Worm (Caenorhabditis elegans): ENCODE results near the gene ZC15.3.

Gene ZC15.3

DNA sequence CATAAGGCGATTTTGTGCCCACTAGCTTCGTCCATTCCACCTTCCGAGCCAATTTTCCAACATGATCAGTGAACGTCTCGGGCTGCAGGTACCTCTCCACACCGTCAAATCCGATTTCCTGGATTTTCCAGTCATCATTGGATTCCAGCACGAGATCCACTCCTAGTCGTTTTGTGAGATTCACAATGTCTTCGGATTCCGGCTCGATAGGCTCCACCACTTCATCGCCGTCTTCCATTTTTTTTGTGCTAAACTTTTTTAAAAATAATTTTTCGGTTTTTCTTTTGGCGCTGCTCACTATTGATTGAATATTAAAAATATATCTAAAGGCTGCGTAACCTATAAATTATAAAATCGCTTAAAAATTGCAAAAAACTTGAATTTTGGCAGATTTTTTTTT is 36.4 kb upstream of the ZC15.3 start, which contains the start of gene mdt-17 (continued):
- TF ChIP-seq cey-2 (tag; optimal IDR thresholded peaks at IDR 0.05; ENCODE audit: borderline replicate concordance, insufficient read depth), result no peak
- no peak for TF ChIP-seq zfp-2 (tag; optimal IDR thresholded peaks at IDR 0.05)
- TF ChIP-seq fos-1 (tag; optimal IDR thresholded peaks at IDR 0.05), result no peak
- TF ChIP-seq hlh-30 (tag; optimal IDR thresholded peaks at IDR 0.05; ENCODE audit: insufficient read depth), result no peak
- TF ChIP-seq mxl-3 (GFP tag; optimal IDR thresholded peaks at IDR 0.05), result no peak
- TF ChIP-seq fkh-10 (GFP tag; optimal IDR thresholded peaks at IDR 0.05), result no peak
- no peak; the same call in none of the 2 replicates for TF ChIP-seq arid-1 (GFP tag; conservative IDR thresholded peaks at IDR 0.05)
- no peak for TF ChIP-seq ZK546.5 (tag; optimal IDR thresholded peaks at IDR 0.05)
- no peak for TF ChIP-seq set-16 (GFP tag; IDR thresholded peaks at IDR 0.05)
- TF ChIP-seq daf-19 (GFP tag; conservative IDR thresholded peaks at IDR 0.05), result no peak

DNA sequence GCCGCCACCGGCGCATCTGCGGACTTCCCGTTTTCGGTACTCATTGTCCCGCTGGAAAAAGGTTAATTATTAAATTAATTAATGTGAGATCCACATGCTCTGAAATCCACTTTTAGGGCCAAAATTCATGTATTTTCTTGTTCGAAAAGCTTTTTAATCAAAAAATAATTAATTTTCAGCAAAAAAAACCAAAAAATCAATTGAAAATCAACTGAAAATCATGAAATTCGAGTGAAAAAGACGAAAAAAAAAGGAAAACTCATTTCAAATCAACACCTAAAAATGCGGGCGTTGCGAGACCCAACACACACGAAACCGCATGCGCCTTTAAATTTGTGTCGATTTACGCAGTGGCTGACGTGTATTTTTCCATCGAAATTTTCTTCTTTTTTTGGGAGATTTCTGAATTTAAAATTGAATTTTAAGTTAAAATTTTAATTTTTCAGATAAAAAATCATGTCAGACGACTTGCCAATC is 33.7 kb upstream of the ZC15.3 start, which contains the start of the genes prmt-1 and cdkr-3:
Gene prmt-1, minus strand, starts transcription at position 51 of the 477 bp plus-strand sequence.
Gene cdkr-3, plus strand, starts transcription at position 447 of the 477 bp plus-strand sequence.
- TF ChIP-seq mep-1 (tag; optimal IDR thresholded peaks at IDR 0.05) (peak; percentile 65), R02D3.7 (tag; optimal IDR thresholded peaks at IDR 0.05) (peak; percentile 64), mes-2 (tag; optimal IDR thresholded peaks at IDR 0.05; ENCODE audit: poor library complexity, severe bottlenecking) (peak; percentile 66), snpc-4 (tag; optimal IDR thresholded peaks at IDR 0.05) (no peak), ceh-62 (tag; optimal IDR thresholded peaks at IDR 0.05) (no peak), pha-4 (GFP tag; IDR thresholded peaks at IDR 0.05) (no peak), pha-4 (tag; optimal IDR thresholded peaks at IDR 0.05) (peak; percentile 61), hmg-1.1 (GFP tag; IDR thresholded peaks at IDR 0.05) (0 out of 2 replicates have a peak, but pooled peaks have one; percentile 24), sdz-12 (GFP tag; optimal IDR thresholded peaks at IDR 0.05) (no peak), D1046.2 (GFP tag; IDR thresholded peaks at IDR 0.05) (no peak), lin-39 (tag; optimal IDR thresholded peaks at IDR 0.05) (no peak), nhr-28 (tag; optimal IDR thresholded peaks at IDR 0.05) (peak; percentile 46), mxl-3 (GFP tag; optimal IDR thresholded peaks at IDR 0.05) (no peak), nhr-10 (tag; optimal IDR thresholded peaks at IDR 0.05) (no peak), hlh-30 (tag; optimal IDR thresholded peaks at IDR 0.05; ENCODE audit: insufficient read depth) (peak; percentile 16), hif-1 (tag; optimal IDR thresholded peaks at IDR 0.05) (peak in 1 of 2 experiments; percentile 64), dpl-1 (GFP tag; optimal IDR thresholded peaks at IDR 0.05) (peak; percentile 59), lsy-2 (tag; optimal IDR thresholded peaks at IDR 0.05) (peak in 1 of 2 experiments; percentile 64), nhr-6 (tag; optimal IDR thresholded peaks at IDR 0.05) (peak; percentile 68), unc-62 (GFP tag; optimal IDR thresholded peaks at IDR 0.05 in 1 of 2) (peak in 1 of 2 experiments; percentile 90), unc-62 (tag; optimal IDR thresholded peaks at IDR 0.05) (no peak), attf-4 (tag; optimal IDR thresholded peaks at IDR 0.05) (no peak)

DNA sequence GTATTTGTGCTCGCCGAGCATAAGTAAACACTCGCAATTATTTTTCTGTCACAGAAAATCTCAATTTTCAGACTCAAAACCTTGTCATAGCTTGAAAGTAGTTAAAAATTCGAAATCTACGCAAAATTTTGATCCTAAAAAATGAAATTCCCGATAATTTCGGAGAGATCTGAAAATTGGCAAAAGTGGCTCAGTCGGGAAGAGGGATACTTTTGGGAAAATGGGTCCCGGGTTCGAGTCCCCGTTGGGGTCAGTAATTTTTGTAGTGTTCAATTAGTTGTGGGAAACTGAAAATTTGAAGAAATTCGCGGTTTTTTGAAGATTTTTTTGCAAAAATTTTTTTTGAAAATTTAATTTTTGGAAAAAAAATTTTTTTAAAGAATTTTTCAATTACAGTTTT is 26.5 kb upstream of the ZC15.3 start:
- TF ChIP-seq egl-43 (GFP tag; IDR thresholded peaks at IDR 0.05) (no peak), daf-16 (GFP tag; optimal IDR thresholded peaks at IDR 0.05) (no peak), daf-16 (tag; optimal IDR thresholded peaks at IDR 0.05) (no peak), set-16 (GFP tag; IDR thresholded peaks at IDR 0.05) (no peak), php-3 (GFP tag; IDR thresholded peaks at IDR 0.05) (no peak), ctbp-1 (GFP tag; IDR thresholded peaks at IDR 0.05) (no peak), nhr-111 (GFP tag; optimal IDR thresholded peaks at IDR 0.05) (no peak), F44E2.7 (GFP tag; IDR thresholded peaks at IDR 0.05) (no peak), lim-7 (GFP tag; IDR thresholded peaks at IDR 0.05) (no peak), R02D3.7 (tag; optimal IDR thresholded peaks at IDR 0.05) (no peak), gei-8 (GFP tag; optimal IDR thresholded peaks at IDR 0.05) (no peak), dmd-6 (GFP tag; IDR thresholded peaks at IDR 0.05) (no peak), F49E8.2 (tag; optimal IDR thresholded peaks at IDR 0.05; ENCODE audit: borderline replicate concordance) (no peak), zfp-2 (tag; optimal IDR thresholded peaks at IDR 0.05) (no peak)

Measured in whole organism, L4 larva.